Fruit fly (Drosophila melanogaster): ENCODE results near the gene CG8539.

The CG8539 gene

dm6 chr3L:7528380-7529080, 29.9 kb upstream of the CG8539 start, which contains the start of gene lqf (continued):
- TF ChIP-seq hbn (GFP tag; IDR thresholded peaks at IDR 0.05; ENCODE audit: partially characterized antibody) (peak; percentile 71), CG8089 (GFP tag; optimal IDR thresholded peaks at IDR 0.05) (no peak), Ptx1 (GFP tag; IDR thresholded peaks at IDR 0.05) (no peak), cg (GFP tag; optimal IDR thresholded peaks at IDR 0.05) (no peak), ewg (GFP tag; optimal IDR thresholded peaks at IDR 0.05) (no peak), Nf-YB (GFP tag; optimal IDR thresholded peaks at IDR 0.05) (no peak), salm (tag; optimal IDR thresholded peaks at IDR 0.05) (no peak), Antp (GFP tag; optimal IDR thresholded peaks at IDR 0.05) (no peak), Pdp1 (GFP tag; optimal IDR thresholded peaks at IDR 0.05) (no peak), Taf1 (GFP tag; IDR thresholded peaks at IDR 0.05) (no peak), CG1792 (GFP tag; optimal IDR thresholded peaks at IDR 0.05) (no peak), CG1832 (GFP tag; optimal IDR thresholded peaks at IDR 0.05) (no peak), h (optimal IDR thresholded peaks at IDR 0.05) (no peak), zfh2 (GFP tag; optimal IDR thresholded peaks at IDR 0.05) (no peak), CG17912 (GFP tag; optimal IDR thresholded peaks at IDR 0.05) (no peak), jumu (GFP tag; optimal IDR thresholded peaks at IDR 0.05) (no peak), caup (GFP tag; optimal IDR thresholded peaks at IDR 0.05; ENCODE audit: severe bottlenecking) (no peak), Bgb (GFP tag; IDR thresholded peaks at IDR 0.05; ENCODE audit: partially characterized antibody) (peak; percentile 79), CG7271 (tag; optimal IDR thresholded peaks at IDR 0.05) (no peak), Gug (GFP tag; IDR thresholded peaks at IDR 0.05) (no peak), Side (GFP tag; optimal IDR thresholded peaks at IDR 0.05) (no peak), nerfin-1 (tag; optimal IDR thresholded peaks at IDR 0.05) (peak; percentile 2), vvl (GFP tag; IDR thresholded peaks at IDR 0.05) (peak; percentile 12; the same call in 1 of the 2 replicates), CG34376 (GFP tag; optimal IDR thresholded peaks at IDR 0.05) (no peak), CG2712 (tag; optimal IDR thresholded peaks at IDR 0.05) (peak; percentile 48), tin (GFP tag; optimal IDR thresholded peaks at IDR 0.05) (no peak), ftz-f1 (GFP tag; optimal IDR thresholded peaks at IDR 0.05) (no peak), Stat92E (GFP tag; optimal IDR thresholded peaks at IDR 0.05) (peak in 1 of 3 experiments; percentile 3), MBD-R2 (GFP tag; IDR thresholded peaks at IDR 0.05) (no peak), CG3065 (GFP tag; optimal IDR thresholded peaks at IDR 0.05) (no peak), bowl (GFP tag; IDR thresholded peaks at IDR 0.05) (no peak), C15 (GFP tag; IDR thresholded peaks at IDR 0.05) (no peak), CG18476 (GFP tag; optimal IDR thresholded peaks at IDR 0.05) (no peak), sim (GFP tag; IDR thresholded peaks at IDR 0.05) (no peak), hkb (optimal IDR thresholded peaks at IDR 0.05) (no peak), hkb (GFP tag; IDR thresholded peaks at IDR 0.05) (no peak), CG8478 (optimal IDR thresholded peaks at IDR 0.05) (no peak), NFAT (GFP tag; IDR thresholded peaks at IDR 0.05) (no peak), Hr3 (GFP tag; optimal IDR thresholded peaks at IDR 0.05) (no peak), NC2β (GFP tag; optimal IDR thresholded peaks at IDR 0.05) (no peak), danr (GFP tag; IDR thresholded peaks at IDR 0.05) (no peak), sd (tag; optimal IDR thresholded peaks at IDR 0.05) (no peak), dmrt99B (tag; optimal IDR thresholded peaks at IDR 0.05) (no peak), Ets97D (GFP tag; optimal IDR thresholded peaks at IDR 0.05) (no peak), E2f1 (GFP tag; IDR thresholded peaks at IDR 0.05) (no peak), pan (optimal IDR thresholded peaks at IDR 0.05) (no peak), pan (GFP tag; optimal IDR thresholded peaks at IDR 0.05 in 1 of 2, IDR thresholded peaks at IDR 0.05 in 1 of 2) (no peak), D19B (GFP tag; optimal IDR thresholded peaks at IDR 0.05) (no peak), Fer1 (GFP tag; optimal IDR thresholded peaks at IDR 0.05) (no peak), CG10431 (GFP tag; optimal IDR thresholded peaks at IDR 0.05) (no peak), aop (GFP tag; IDR thresholded peaks at IDR 0.05) (no peak), CG1529 (GFP tag; optimal IDR thresholded peaks at IDR 0.05) (no peak)
